Fruit fly (Drosophila melanogaster): ENCODE data around the gene Act5C.
A peak's percentile ranks its signal among the peaks of the same experiment; 100 is the strongest.

The Act5C gene

DNA sequence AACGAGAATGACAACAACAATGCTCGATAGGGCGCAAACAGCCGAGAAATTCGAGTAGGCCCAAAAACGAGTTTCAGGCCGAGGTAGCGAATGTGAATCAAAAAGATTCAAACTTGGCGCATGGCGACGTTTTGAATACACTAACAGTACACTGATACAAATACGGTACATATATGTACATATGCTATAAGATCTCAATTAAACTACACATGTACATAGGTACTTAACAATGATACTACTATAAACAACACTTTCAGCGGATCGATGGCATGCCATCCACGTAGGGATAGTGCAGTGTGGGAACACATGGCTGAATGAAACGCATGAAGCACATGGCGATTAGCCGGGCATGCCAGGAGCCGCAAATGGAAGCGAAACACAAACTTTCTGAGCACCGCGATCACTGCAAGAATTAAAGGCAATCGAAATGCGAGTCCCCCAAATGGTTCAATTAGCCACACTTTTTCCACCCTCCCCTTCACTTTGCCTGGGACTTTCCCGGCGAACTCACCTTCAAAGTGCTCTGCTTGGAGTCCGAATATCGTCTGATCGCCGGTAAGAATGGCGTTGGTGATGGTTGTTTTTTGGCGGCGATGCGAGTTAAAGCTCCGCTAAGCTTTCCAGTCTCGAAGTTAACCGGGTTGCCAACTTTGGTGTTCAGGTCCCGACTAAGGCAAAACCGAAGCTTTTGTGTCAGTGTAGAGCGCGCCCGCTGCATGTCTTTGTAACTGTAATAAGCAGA is 15.3 kb downstream of the Act5C start (continued):
- TF ChIP-seq CG3995 (GFP tag; optimal IDR thresholded peaks at IDR 0.05): no peak
- TF ChIP-seq bbx (GFP tag; IDR thresholded peaks at IDR 0.05; ENCODE audit: partially characterized antibody): peak; percentile 47; the same call in 1 of the 2 replicates
- TF ChIP-seq CG3838 (GFP tag; optimal IDR thresholded peaks at IDR 0.05): no peak
- peak; percentile 30 for TF ChIP-seq CG15514 (GFP tag; optimal IDR thresholded peaks at IDR 0.05)
- no peak for TF ChIP-seq odd (GFP tag; optimal IDR thresholded peaks at IDR 0.05)
- TF ChIP-seq MTF-1 (GFP tag; optimal IDR thresholded peaks at IDR 0.05; ENCODE audit: borderline replicate concordance): no peak
- no peak for TF ChIP-seq gem (tag; optimal IDR thresholded peaks at IDR 0.05)
- no peak for TF ChIP-seq CG1024 (GFP tag; IDR thresholded peaks at IDR 0.05)
- TF ChIP-seq Doc2 (GFP tag; IDR thresholded peaks at IDR 0.05): no peak
- peak; percentile 7 for TF ChIP-seq CG8089 (GFP tag; optimal IDR thresholded peaks at IDR 0.05)
- TF ChIP-seq sens (GFP tag): peak; percentile 11
- peak; percentile 4 for TF ChIP-seq MESR4 (GFP tag; optimal IDR thresholded peaks at IDR 0.05)
- TF ChIP-seq Poxn (GFP tag; IDR thresholded peaks at IDR 0.05): no peak
- TF ChIP-seq org-1 (GFP tag; optimal IDR thresholded peaks at IDR 0.05): no peak
- 0 out of 4 replicates have a peak, but pooled peaks have one; percentile 18 for TF ChIP-seq chinmo (GFP tag; IDR thresholded peaks at IDR 0.05; ENCODE audit: partially characterized antibody)
- no peak for TF ChIP-seq CG31388 (GFP tag; optimal IDR thresholded peaks at IDR 0.05)
- no peak for TF ChIP-seq exex (tag; optimal IDR thresholded peaks at IDR 0.05)
- TF ChIP-seq Bgb (GFP tag; IDR thresholded peaks at IDR 0.05; ENCODE audit: partially characterized antibody): peak; percentile 57; the same call in 1 of the 2 replicates
- peak; percentile 45 for TF ChIP-seq CG12769 (tag; optimal IDR thresholded peaks at IDR 0.05)
- TF ChIP-seq Gsc (GFP tag; IDR thresholded peaks at IDR 0.05): no peak
- no peak for TF ChIP-seq CG32532 (GFP tag; IDR thresholded peaks at IDR 0.05)
- no peak for TF ChIP-seq tgo (GFP tag; IDR thresholded peaks at IDR 0.05)
- TF ChIP-seq nerfin-2 (GFP tag; IDR thresholded peaks at IDR 0.05; ENCODE audit: partially characterized antibody): 0 out of 2 replicates have a peak, but pooled peaks have one; percentile 24
- TF ChIP-seq wek (GFP tag; optimal IDR thresholded peaks at IDR 0.05): peak; percentile 42
- no peak for TF ChIP-seq dmrt99B (tag; optimal IDR thresholded peaks at IDR 0.05)
- peak; percentile 33 for TF ChIP-seq pita (GFP tag; optimal IDR thresholded peaks at IDR 0.05)
- TF ChIP-seq Fer1 (GFP tag; optimal IDR thresholded peaks at IDR 0.05): peak; percentile 26
- TF ChIP-seq vnd (GFP tag; IDR thresholded peaks at IDR 0.05; ENCODE audit: partially characterized antibody): peak; percentile 16; the same call in 1 of the 3 replicates
- no peak for TF ChIP-seq CG15269 (tag; optimal IDR thresholded peaks at IDR 0.05)
- 0 out of 3 replicates have a peak, but pooled peaks have one; percentile 17 for TF ChIP-seq zfh1 (GFP tag; IDR thresholded peaks at IDR 0.05)
- peak; percentile 18 for TF ChIP-seq Hmr (GFP tag; optimal IDR thresholded peaks at IDR 0.05)
- TF ChIP-seq lbe (GFP tag; optimal IDR thresholded peaks at IDR 0.05): peak; percentile 7
- peak; percentile 15; the same call in 1 of the 3 replicates for TF ChIP-seq HLH4C (GFP tag; IDR thresholded peaks at IDR 0.05; ENCODE audit: partially characterized antibody)
- TF ChIP-seq pzg (GFP tag; optimal IDR thresholded peaks at IDR 0.05): peak; percentile 29
- TF ChIP-seq Doc3 (GFP tag; IDR thresholded peaks at IDR 0.05; ENCODE audit: partially characterized antibody): 0 out of 3 replicates have a peak, but pooled peaks have one; percentile 27
- TF ChIP-seq D (optimal IDR thresholded peaks at IDR 0.05): no peak
- no peak for TF ChIP-seq D (GFP tag; optimal IDR thresholded peaks at IDR 0.05)
- TF ChIP-seq CG2678 (tag; optimal IDR thresholded peaks at IDR 0.05): no peak
- peak; percentile 74 for TF ChIP-seq Sry-δ (GFP tag; optimal IDR thresholded peaks at IDR 0.05)
- TF ChIP-seq gfzf (GFP tag; optimal IDR thresholded peaks at IDR 0.05): peak; percentile 12
- 0 out of 3 replicates have a peak, but pooled peaks have one; percentile 5 for TF ChIP-seq CG3726 (GFP tag; IDR thresholded peaks at IDR 0.05)
- no peak for TF ChIP-seq kay (GFP tag; optimal IDR thresholded peaks at IDR 0.05)
- 0 out of 2 replicates have a peak, but pooled peaks have one; percentile 14 for TF ChIP-seq CG9932 (GFP tag; IDR thresholded peaks at IDR 0.05)
- no peak for TF ChIP-seq Dll (GFP tag; IDR thresholded peaks at IDR 0.05; ENCODE audit: partially characterized antibody)
- TF ChIP-seq amos (GFP tag; IDR thresholded peaks at IDR 0.05; ENCODE audit: partially characterized antibody): peak; percentile 63; the same call in 1 of the 2 replicates
- TF ChIP-seq CG7928 (GFP tag; optimal IDR thresholded peaks at IDR 0.05): no peak
- peak; percentile 41 for TF ChIP-seq CG13287 (GFP tag; IDR thresholded peaks at IDR 0.05; ENCODE audit: partially characterized antibody)

Data from whole organism, embryonic.